Worm (Caenorhabditis elegans): ENCODE data around the gene ina-1.

- TF ChIP-seq lag-1 (GFP tag; IDR thresholded peaks at IDR 0.05) (no peak), F39B2.1 (GFP tag; IDR thresholded peaks at IDR 0.05) (no peak), tlf-1 (GFP tag; optimal IDR thresholded peaks at IDR 0.05) (no peak), F55B11.4 (tag; optimal IDR thresholded peaks at IDR 0.05; ENCODE audit: borderline replicate concordance, insufficient read depth) (no peak)
These were observed 27.7 kb downstream of the ina-1 start, which contains the start of the genes ZK512.2 and ZK512.4 for ce11 chrIII:9144744-9145390.
